Worm (Caenorhabditis elegans): ENCODE results near the gene utp-20.

DNA sequence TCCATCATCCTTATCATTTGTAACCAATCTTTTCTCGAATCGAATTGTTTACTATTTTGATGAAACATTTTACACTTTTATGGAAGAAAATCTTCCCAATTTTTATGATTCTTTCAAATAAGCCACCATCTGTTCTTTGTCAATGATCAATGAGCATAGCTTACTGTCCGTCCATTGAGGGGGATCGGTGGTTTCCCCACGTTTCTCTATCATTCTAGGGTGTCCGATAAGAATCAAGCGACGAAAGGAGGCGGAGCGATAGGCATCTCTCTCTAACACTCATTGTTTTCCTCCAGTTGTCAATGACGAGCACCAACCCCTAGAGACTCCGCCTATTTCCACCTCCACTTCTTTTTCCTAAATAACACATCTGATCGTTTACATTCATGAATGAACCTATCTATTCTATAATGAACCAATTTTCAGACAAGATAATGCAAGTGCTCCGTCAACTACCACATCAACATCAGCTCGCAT is 11.6 kb upstream of the utp-20 start, which contains the start of gene C56E6.2:
- no peak for TF ChIP-seq nhr-11 (tag; optimal IDR thresholded peaks at IDR 0.05)
- TF ChIP-seq F13H6.1 (tag; optimal IDR thresholded peaks at IDR 0.05): no peak
- no peak for TF ChIP-seq sdc-2 (tag; optimal IDR thresholded peaks at IDR 0.05)
